Fruit fly (Drosophila melanogaster): ENCODE measurements around the gene CG14297.
A peak's percentile ranks its signal among the peaks of the same experiment; 100 is the strongest.

CG14297 gene

dm6 chr3R:18928918-18929705 is 31.2 kb downstream of the CG14297 start, which contains the start of gene CG42613 (continued):
- TF ChIP-seq HLH54F (GFP tag; optimal IDR thresholded peaks at IDR 0.05) (peak; percentile 37), fd102C (GFP tag; optimal IDR thresholded peaks at IDR 0.05) (peak; percentile 74), CG6175 (GFP tag; IDR thresholded peaks at IDR 0.05) (no peak), cg (GFP tag; optimal IDR thresholded peaks at IDR 0.05) (no peak), Chrac-16 (GFP tag; optimal IDR thresholded peaks at IDR 0.05) (no peak), Gug (GFP tag; IDR thresholded peaks at IDR 0.05) (peak; percentile 40; the same call in 1 of the 4 replicates), Ravus (GFP tag; IDR thresholded peaks at IDR 0.05) (no peak), nerfin-1 (tag; optimal IDR thresholded peaks at IDR 0.05) (no peak), ranshi (GFP tag; IDR thresholded peaks at IDR 0.05) (peak; percentile 50), CG12104 (GFP tag; optimal IDR thresholded peaks at IDR 0.05) (peak; percentile 65), Scr (GFP tag; IDR thresholded peaks at IDR 0.05; ENCODE audit: partially characterized antibody) (peak; percentile 57), lmd (GFP tag; IDR thresholded peaks at IDR 0.05) (no peak), da (GFP tag; optimal IDR thresholded peaks at IDR 0.05) (no peak), Atf-2 (GFP tag; optimal IDR thresholded peaks at IDR 0.05) (no peak), psq (GFP tag; optimal IDR thresholded peaks at IDR 0.05) (no peak), CG8765 (GFP tag; IDR thresholded peaks at IDR 0.05) (no peak), chinmo (GFP tag; IDR thresholded peaks at IDR 0.05; ENCODE audit: partially characterized antibody) (0 out of 4 replicates have a peak, but pooled peaks have one; percentile 48), CG18262 (tag; optimal IDR thresholded peaks at IDR 0.05) (peak; percentile 29), repo (GFP tag; optimal IDR thresholded peaks at IDR 0.05) (no peak), sd (tag; optimal IDR thresholded peaks at IDR 0.05) (no peak), sr (GFP tag; IDR thresholded peaks at IDR 0.05) (no peak; the same call in 2 of the 3 replicates), CG7963 (GFP tag; IDR thresholded peaks at IDR 0.05; ENCODE audit: partially characterized antibody) (peak; percentile 78), CG12769 (tag; optimal IDR thresholded peaks at IDR 0.05) (peak; percentile 12), tap (tag; optimal IDR thresholded peaks at IDR 0.05) (peak; percentile 47), CG6654 (GFP tag; optimal IDR thresholded peaks at IDR 0.05) (peak; percentile 35), ase (GFP tag; IDR thresholded peaks at IDR 0.05) (peak; percentile 71), vnd (GFP tag; IDR thresholded peaks at IDR 0.05; ENCODE audit: partially characterized antibody) (no peak), CG17186 (GFP tag; optimal IDR thresholded peaks at IDR 0.05) (peak; percentile 72), CG13894 (tag; optimal IDR thresholded peaks at IDR 0.05) (no peak), Sry-δ (GFP tag; optimal IDR thresholded peaks at IDR 0.05) (peak; percentile 83), HLH4C (GFP tag; IDR thresholded peaks at IDR 0.05; ENCODE audit: partially characterized antibody) (0 out of 3 replicates have a peak, but pooled peaks have one; percentile 60), Dip2 (GFP tag; IDR thresholded peaks at IDR 0.05) (no peak), Max (GFP tag; optimal IDR thresholded peaks at IDR 0.05) (peak; percentile 55), Myb (GFP tag; optimal IDR thresholded peaks at IDR 0.05) (peak; percentile 46), CG12236 (GFP tag; optimal IDR thresholded peaks at IDR 0.05) (peak; percentile 58), Drgx (GFP tag; IDR thresholded peaks at IDR 0.05) (peak; percentile 15), MBD-R2 (GFP tag; IDR thresholded peaks at IDR 0.05) (peak; percentile 37), CG10267 (tag; optimal IDR thresholded peaks at IDR 0.05) (peak; percentile 50), Mrtf (GFP tag; IDR thresholded peaks at IDR 0.05) (no peak), CG6791 (GFP tag; IDR thresholded peaks at IDR 0.05; ENCODE audit: partially characterized antibody) (peak; percentile 78), Ets65A (GFP tag) (peak; percentile 92), CG16779 (GFP tag; IDR thresholded peaks at IDR 0.05) (no peak), CG12155 (GFP tag; optimal IDR thresholded peaks at IDR 0.05) (no peak), jigr1 (GFP tag; IDR thresholded peaks at IDR 0.05) (no peak), Tbp (GFP tag; optimal IDR thresholded peaks at IDR 0.05) (no peak), BEAF-32 (GFP tag; optimal IDR thresholded peaks at IDR 0.05) (peak; percentile 73), C15 (GFP tag; IDR thresholded peaks at IDR 0.05) (no peak), CG13296 (GFP tag; optimal IDR thresholded peaks at IDR 0.05) (peak; percentile 66), CG7928 (GFP tag; optimal IDR thresholded peaks at IDR 0.05) (peak; percentile 23), CG10321 (GFP tag; IDR thresholded peaks at IDR 0.05) (peak; percentile 60)

Measured in whole organism, embryonic.